Worm (Caenorhabditis elegans) whole organism, young adult: ENCODE measurements around the gene D1025.1.

Experiments
- B0019.2 ChIP-seq: fragments of 200-800 bp; sonication (Bioruptor generic); conservative IDR thresholded peaks from 2 replicates; pipeline ENCODE4 v1.3.6; 2022; ENCODE audit warnings: missing genetic modification reagents, missing genetic modification characterization, missing compliant biosample characterization
- B0336.3 ChIP-seq: fragments of 200-800 bp; sonication (Bioruptor generic); IDR thresholded peaks from 2 replicates; pipeline ENCODE4 v1.3.6; 2022; ENCODE audit warnings: missing genetic modification characterization, missing compliant biosample characterization
- C06A6.2 ChIP-seq: fragments of 200-800 bp; sonication (Bioruptor generic); conservative IDR thresholded peaks from 2 replicates; pipeline ENCODE4 v1.3.6; 2022; ENCODE audit warnings: missing genetic modification characterization, missing compliant biosample characterization
- F22D6.2 ChIP-seq: sonication (generic microtip); optimal IDR thresholded peaks from 2 replicates; lab custom pipeline; 2016; ENCODE audit warnings: mild to moderate bottlenecking, missing genetic modification characterization, missing compliant biosample characterization
- F49E8.2 ChIP-seq: sonication (generic microtip); optimal IDR thresholded peaks from 3 replicates; lab custom pipeline; 2017; ENCODE audit warnings: missing genetic modification characterization, mild to moderate bottlenecking, missing compliant biosample characterization, antibody characterized with exemption, moderate library complexity; ENCODE audit not compliant: insufficient read depth
- F57C9.4 ChIP-seq: sonication (generic microtip); optimal IDR thresholded peaks from 2 replicates; lab custom pipeline; 2017; ENCODE audit warnings: mild to moderate bottlenecking, missing genetic modification characterization, missing compliant biosample characterization
- T26A5.8 ChIP-seq: sonication (generic microtip); optimal IDR thresholded peaks from 2 replicates; lab custom pipeline; 2016; ENCODE audit warnings: missing genetic modification characterization, missing compliant biosample characterization
- Y53F4B.3 ChIP-seq: fragments of 200-800 bp; sonication (Bioruptor generic); IDR thresholded peaks from 2 replicates; pipeline ENCODE4 v1.3.6; 2022; ENCODE audit warnings: missing genetic modification reagents, missing genetic modification characterization, missing compliant biosample characterization
- Y53G8AR.9 ChIP-seq: fragments of 200-800 bp; sonication (Bioruptor generic); conservative IDR thresholded peaks from 2 replicates; pipeline ENCODE4 v1.3.6; 2022; ENCODE audit warnings: missing genetic modification reagents, missing genetic modification characterization, missing compliant biosample characterization
- Y95B8A.8 ChIP-seq: fragments of 200-800 bp; sonication (Bioruptor generic); IDR thresholded peaks from 2 replicates; pipeline ENCODE4 v1.3.6; 2022; ENCODE audit warnings: missing genetic modification reagents, missing genetic modification characterization, missing compliant biosample characterization
- ZK185.1 ChIP-seq: sonication (generic microtip); optimal IDR thresholded peaks from 2 replicates; lab custom pipeline; 2016; ENCODE audit warnings: mild to moderate bottlenecking, missing genetic modification characterization, missing compliant biosample characterization; ENCODE audit not compliant: poor library complexity, severe bottlenecking
- akir-1 ChIP-seq: fragments of 200-800 bp; sonication (Bioruptor generic); optimal IDR thresholded peaks from 2 replicates; lab custom pipeline; 2018; ENCODE audit warnings: mild to moderate bottlenecking, missing genetic modification characterization, moderate library complexity, missing compliant biosample characterization
- ccch-3 ChIP-seq: fragments of 200-800 bp; sonication (Bioruptor generic); optimal IDR thresholded peaks from 2 replicates; lab custom pipeline; 2018; ENCODE audit warnings: mild to moderate bottlenecking, missing genetic modification characterization, missing compliant biosample characterization
- cebp-1 ChIP-seq, 2 experiments: fragments of 200-800 bp in 1 of 2; sonication (Bioruptor generic) in 1 of 2; sonication (generic microtip) in 1 of 2; IDR thresholded peaks in 1 of 2; optimal IDR thresholded peaks in 1 of 2; 2 replicates each; pipeline versions ENCODE4 v1.3.6 to Lab custom; 2017 to 2022; ENCODE audit warnings: missing compliant biosample characterization in 2 of 2, missing genetic modification characterization in 2 of 2, mild to moderate bottlenecking in 1 of 2, missing genetic modification reagents in 1 of 2, moderate library complexity in 1 of 2
- cebp-2 ChIP-seq: fragments of 200-800 bp; sonication (Bioruptor generic); IDR thresholded peaks from 2 replicates; pipeline ENCODE4 v1.3.6; 2022; ENCODE audit warnings: missing genetic modification characterization, missing compliant biosample characterization
- ceh-27 ChIP-seq: fragments of 200-800 bp; sonication (Bioruptor generic); optimal IDR thresholded peaks from 2 replicates; lab custom pipeline; 2018; ENCODE audit warnings: mild to moderate bottlenecking, missing genetic modification characterization, moderate library complexity, missing compliant biosample characterization
- ceh-91 ChIP-seq: fragments of 200-800 bp; sonication (Bioruptor generic); IDR thresholded peaks from 2 replicates; pipeline ENCODE4 v1.3.6; 2022; ENCODE audit warnings: missing genetic modification reagents, missing genetic modification characterization, missing compliant biosample characterization
- chd-7 ChIP-seq: sonication (generic microtip); optimal IDR thresholded peaks from 2 replicates; lab custom pipeline; 2016; ENCODE audit warnings: mild to moderate bottlenecking, missing genetic modification characterization, moderate library complexity, missing compliant biosample characterization
- egl-18 ChIP-seq: fragments of 200-800 bp; sonication (Bioruptor generic); IDR thresholded peaks from 2 replicates; pipeline ENCODE4 v1.3.6; 2022; ENCODE audit warnings: missing genetic modification reagents, missing genetic modification characterization, missing compliant biosample characterization
- fkh-3 ChIP-seq: sonication (generic microtip); optimal IDR thresholded peaks from 2 replicates; lab custom pipeline; 2016; ENCODE audit warnings: mild to moderate bottlenecking, missing genetic modification characterization, missing compliant biosample characterization
- hlh-12 ChIP-seq: sonication (generic microtip); optimal IDR thresholded peaks from 2 replicates; lab custom pipeline; 2016; ENCODE audit warnings: missing genetic modification characterization, missing compliant biosample characterization
- hlh-26 ChIP-seq: fragments of 200-800 bp; sonication (Bioruptor generic); conservative IDR thresholded peaks from 2 replicates; pipeline ENCODE4 v1.3.6; 2022; ENCODE audit warnings: missing genetic modification reagents, missing genetic modification characterization, missing compliant biosample characterization
- let-526 ChIP-seq: fragments of 200-800 bp; sonication (Bioruptor generic); IDR thresholded peaks from 2 replicates; pipeline ENCODE4 v1.3.6; 2022; ENCODE audit warnings: missing genetic modification reagents, missing genetic modification characterization, missing compliant biosample characterization
- lin-54 ChIP-seq: fragments of 200-800 bp; sonication (Bioruptor generic); optimal IDR thresholded peaks from 2 replicates; lab custom pipeline; 2018; ENCODE audit warnings: mild to moderate bottlenecking, missing genetic modification characterization, missing compliant biosample characterization
- madf-3 ChIP-seq: fragments of 200-800 bp; sonication (Bioruptor generic); IDR thresholded peaks from 2 replicates; pipeline ENCODE4 v1.3.6; 2022; ENCODE audit warnings: missing genetic modification reagents, missing genetic modification characterization, missing compliant biosample characterization
- mes-4 ChIP-seq: sonication (generic microtip); optimal IDR thresholded peaks from 2 replicates; lab custom pipeline; 2016; ENCODE audit warnings: missing genotype, missing genetic modification characterization, missing compliant biosample characterization
- nhr-120 ChIP-seq: fragments of 200-800 bp; sonication (Bioruptor generic); IDR thresholded peaks from 2 replicates; pipeline ENCODE4 v1.3.6; 2022; ENCODE audit warnings: missing genetic modification characterization, missing compliant biosample characterization
- nhr-27 ChIP-seq: fragments of 200-800 bp; sonication (Bioruptor generic); optimal IDR thresholded peaks from 2 replicates; lab custom pipeline; 2018; ENCODE audit warnings: mild to moderate bottlenecking, missing genetic modification characterization, moderate library complexity, missing compliant biosample characterization
- rcor-1 ChIP-seq: fragments of 200-800 bp; sonication (Bioruptor generic); IDR thresholded peaks from 2 replicates; pipeline ENCODE4 v1.3.6; 2022; ENCODE audit warnings: missing genetic modification reagents, missing genetic modification characterization, missing compliant biosample characterization
- rec-8 ChIP-seq, 2 experiments: sonication (generic microtip); optimal IDR thresholded peaks; 2 replicates each; lab custom pipeline; 2016; ENCODE audit warnings: mild to moderate bottlenecking in 2 of 2, missing genetic modification characterization in 2 of 2, missing genetic modification reagents in 2 of 2, missing genotype in 2 of 2, missing biosample characterization in 1 of 2, missing compliant biosample characterization in 1 of 2, moderate library complexity in 1 of 2
- rpc-1 ChIP-seq, 2 experiments: fragments of 150-350 bp in 1 of 2; sonication (generic microtip) in 1 of 2; optimal IDR thresholded peaks; 2 replicates each; lab custom pipeline; 2014 to 2018; ENCODE audit warnings: missing biosample characterization in 1 of 2, missing genetic modification characterization in 1 of 2, missing genetic modification reagents in 1 of 2, missing genotype in 1 of 2
- snpc-1.1 ChIP-seq: sonication (generic microtip); optimal IDR thresholded peaks from 2 replicates; lab custom pipeline; 2017; ENCODE audit warnings: missing genetic modification characterization, mild to moderate bottlenecking, missing compliant biosample characterization, antibody characterized with exemption, moderate library complexity, missing genotype, missing genetic modification reagents; ENCODE audit not compliant: insufficient read depth
- tbp1 ChIP-seq: fragments of 200-800 bp; sonication (Bioruptor generic); optimal IDR thresholded peaks from 2 replicates; lab custom pipeline; 2018; ENCODE audit warnings: mild to moderate bottlenecking, missing genetic modification characterization, missing compliant biosample characterization
- tbx-9 ChIP-seq: sonication (generic microtip); optimal IDR thresholded peaks from 2 replicates; lab custom pipeline; 2016; ENCODE audit warnings: borderline replicate concordance, missing genetic modification characterization, inconsistent platforms, missing compliant biosample characterization
- zfh-2 ChIP-seq: fragments of 200-800 bp; sonication (Bioruptor generic); conservative IDR thresholded peaks from 2 replicates; pipeline ENCODE4 v1.3.6; 2022; ENCODE audit warnings: missing genetic modification reagents, missing genetic modification characterization, missing compliant biosample characterization
- ztf-22 ChIP-seq: fragments of 200-800 bp; sonication (Bioruptor generic); optimal IDR thresholded peaks from 2 replicates; lab custom pipeline; 2018; ENCODE audit warnings: mild to moderate bottlenecking, missing genetic modification characterization, moderate library complexity, missing compliant biosample characterization
- ztf-28 ChIP-seq: fragments of 200-800 bp; sonication (Bioruptor generic); IDR thresholded peaks from 2 replicates; pipeline ENCODE4 v1.3.6; 2022; ENCODE audit warnings: missing genetic modification reagents, missing genetic modification characterization, missing compliant biosample characterization

Gene D1025.1

DNA sequence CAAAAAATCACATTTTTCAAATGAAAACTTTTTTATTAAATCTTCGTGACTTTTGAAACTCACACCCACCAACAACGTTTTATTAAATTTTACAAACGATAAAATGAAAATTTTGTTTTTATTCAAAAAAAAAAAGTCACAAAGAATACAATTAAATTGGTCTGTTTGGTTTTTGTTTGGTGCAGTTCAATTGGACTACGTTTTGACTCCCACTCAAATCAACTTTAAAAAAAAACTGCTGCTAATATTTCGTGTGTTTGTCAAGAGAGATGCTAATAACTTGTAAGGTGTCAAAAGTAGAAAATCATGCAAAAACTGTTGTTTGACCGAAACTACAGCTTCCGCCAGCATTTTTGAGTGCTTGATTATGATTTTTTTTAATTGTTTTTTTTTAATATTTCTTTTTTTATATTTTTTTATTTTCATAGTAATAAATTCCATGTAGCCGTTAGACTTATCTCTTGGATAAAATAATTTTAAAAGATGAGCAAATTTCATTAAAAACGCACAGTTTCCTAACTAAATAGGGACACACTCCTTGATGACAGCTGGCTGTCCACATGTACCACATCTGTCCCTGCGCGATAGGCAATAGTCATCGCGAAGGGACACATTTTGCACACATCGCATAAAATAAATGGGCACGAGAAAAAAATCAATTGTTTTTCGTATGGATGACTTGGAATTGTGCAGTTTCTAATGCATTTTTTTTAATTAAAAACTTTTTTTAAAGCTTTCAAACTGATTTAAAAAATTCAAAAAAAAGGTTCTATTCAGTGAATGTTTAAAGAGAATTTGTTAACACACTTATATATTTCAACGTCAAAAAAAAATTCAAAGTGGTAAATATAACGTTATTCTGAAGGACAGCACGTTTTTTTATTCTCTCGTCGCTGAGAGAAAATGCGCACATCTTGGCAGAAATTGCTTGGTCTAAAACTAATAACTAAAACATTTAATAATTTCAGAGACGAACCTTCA is 5.1 kb downstream of the D1025.1 start (continued):
- TF ChIP-seq nhr-27 (tag; lab: Kevin White, UChicago) (peak; percentile 95), Y53G8AR.9 (GFP tag; lab: Robert Waterston, UW) (peak; percentile 98), cebp-2 (peak; percentile 98), hlh-12 (tag; lab: Kevin White, UChicago) (peak; percentile 33), mes-4 (tag; lab: Kevin White, UChicago) (no peak), B0336.3 (GFP tag; lab: Robert Waterston, UW) (peak; percentile 100), hlh-26 (GFP tag; lab: Robert Waterston, UW) (no peak), egl-18 (GFP tag; lab: Robert Waterston, UW) (peak; percentile 97), T26A5.8 (peak; percentile 27), rec-8 (tag; optimal IDR thresholded peaks at IDR 0.05; lab: Kevin White, UChicago) (peak in 1 of 2 experiments; percentile 34), fkh-3 (tag; lab: Kevin White, UChicago) (no peak), Y95B8A.8 (GFP tag; lab: Robert Waterston, UW) (0 out of 2 replicates have a peak, but pooled peaks have one; percentile 64), madf-3 (GFP tag; lab: Robert Waterston, UW) (peak; percentile 88), zfh-2 (no peak), F49E8.2 (no peak), ccch-3 (GFP tag; lab: Kevin White, UChicago) (peak; percentile 87), ztf-28 (GFP tag; lab: Robert Waterston, UW) (no peak), nhr-120 (GFP tag; lab: Robert Waterston, UW) (peak; percentile 95), Y53F4B.3 (GFP tag; lab: Robert Waterston, UW) (no peak), ceh-27 (peak; percentile 99), chd-7 (tag; lab: Kevin White, UChicago) (peak; percentile 98), F22D6.2 (tag; lab: Kevin White, UChicago) (peak; percentile 97), tbx-9 (no peak), rpc-1 (optimal IDR thresholded peaks at IDR 0.05; lab: Kevin White, UChicago) (peak; percentile 17), rpc-1 (tag; optimal IDR thresholded peaks at IDR 0.05; lab: Kevin White, UChicago) (no peak), snpc-1.1 (tag; lab: Kevin White, UChicago) (no peak), B0019.2 (GFP tag; lab: Robert Waterston, UW) (no peak), akir-1 (GFP tag; lab: Kevin White, UChicago) (peak; percentile 72), let-526 (GFP tag; lab: Robert Waterston, UW) (peak; percentile 95), cebp-1 (GFP tag; IDR thresholded peaks at IDR 0.05; lab: Robert Waterston, UW) (peak; percentile 82), cebp-1 (tag; optimal IDR thresholded peaks at IDR 0.05; lab: Kevin White, UChicago) (peak; percentile 98), C06A6.2 (peak; percentile 98), ceh-91 (GFP tag; lab: Robert Waterston, UW) (no peak), tbp1 (GFP tag; lab: Kevin White, UChicago) (peak; percentile 79), ztf-22 (GFP tag; lab: Kevin White, UChicago) (peak; percentile 98), lin-54 (GFP tag; lab: Kevin White, UChicago) (peak; percentile 92), rcor-1 (GFP tag; lab: Robert Waterston, UW) (peak; percentile 97), F57C9.4 (tag; lab: Kevin White, UChicago) (peak; percentile 81), ZK185.1 (peak; percentile 98)
